Worm (Caenorhabditis elegans) whole organism, young adult: ENCODE results near the gene ent-3.

Source experiments
- B0019.2 ChIP-seq: fragments of 200-800 bp; sonication (Bioruptor generic); conservative IDR thresholded peaks from 2 replicates; pipeline ENCODE4 v1.3.6; 2022; ENCODE audit warnings: missing genetic modification reagents, missing genetic modification characterization, missing compliant biosample characterization
- B0336.3 ChIP-seq: fragments of 200-800 bp; sonication (Bioruptor generic); IDR thresholded peaks from 2 replicates; pipeline ENCODE4 v1.3.6; 2022; ENCODE audit warnings: missing genetic modification characterization, missing compliant biosample characterization
- D2030.7 ChIP-seq: fragments of 200-800 bp; sonication (Bioruptor generic); IDR thresholded peaks from 2 replicates; pipeline ENCODE4 v1.3.6; 2022; ENCODE audit warnings: missing genetic modification reagents, missing genetic modification characterization, missing compliant biosample characterization
- F37B4.10 ChIP-seq: fragments of 200-800 bp; sonication (Bioruptor generic); IDR thresholded peaks from 2 replicates; pipeline ENCODE4 v1.3.6; 2022; ENCODE audit warnings: missing genetic modification characterization, missing compliant biosample characterization
- F39B2.1 ChIP-seq: fragments of 200-800 bp; sonication (Bioruptor generic); IDR thresholded peaks from 2 replicates; pipeline ENCODE4 v1.3.6; 2022; ENCODE audit warnings: missing genetic modification reagents, missing genetic modification characterization, missing compliant biosample characterization
- F49E8.2 ChIP-seq: sonication (generic microtip); optimal IDR thresholded peaks from 3 replicates; lab custom pipeline; 2017; ENCODE audit warnings: missing genetic modification characterization, mild to moderate bottlenecking, missing compliant biosample characterization, antibody characterized with exemption, moderate library complexity; ENCODE audit not compliant: insufficient read depth
- F52B5.7 ChIP-seq: sonication (generic microtip); optimal IDR thresholded peaks from 2 replicates; lab custom pipeline; 2016; ENCODE audit warnings: mild to moderate bottlenecking, missing genetic modification characterization, missing compliant biosample characterization
- F57C9.4 ChIP-seq: sonication (generic microtip); optimal IDR thresholded peaks from 2 replicates; lab custom pipeline; 2017; ENCODE audit warnings: mild to moderate bottlenecking, missing genetic modification characterization, missing compliant biosample characterization
- Y53F4B.3 ChIP-seq: fragments of 200-800 bp; sonication (Bioruptor generic); IDR thresholded peaks from 2 replicates; pipeline ENCODE4 v1.3.6; 2022; ENCODE audit warnings: missing genetic modification reagents, missing genetic modification characterization, missing compliant biosample characterization
- Y67H2A.10 ChIP-seq: fragments of 200-800 bp; sonication (Bioruptor generic); conservative IDR thresholded peaks from 2 replicates; pipeline ENCODE4 v1.3.6; 2022; ENCODE audit warnings: missing genetic modification reagents, missing genetic modification characterization, missing compliant biosample characterization
- Y95B8A.8 ChIP-seq: fragments of 200-800 bp; sonication (Bioruptor generic); IDR thresholded peaks from 2 replicates; pipeline ENCODE4 v1.3.6; 2022; ENCODE audit warnings: missing genetic modification reagents, missing genetic modification characterization, missing compliant biosample characterization
- aptf-2 ChIP-seq: fragments of 200-800 bp; sonication (Bioruptor generic); conservative IDR thresholded peaks from 2 replicates; pipeline ENCODE4 v1.3.6; 2022; ENCODE audit warnings: missing genetic modification reagents, missing genetic modification characterization, missing compliant biosample characterization
- aptf-3 ChIP-seq: fragments of 200-800 bp; sonication (Bioruptor generic); IDR thresholded peaks from 2 replicates; pipeline ENCODE4 v1.3.6; 2022; ENCODE audit warnings: missing genetic modification characterization, missing compliant biosample characterization
- attf-5 ChIP-seq: fragments of 200-800 bp; sonication (Bioruptor generic); optimal IDR thresholded peaks from 2 replicates; lab custom pipeline; 2018; ENCODE audit warnings: mild to moderate bottlenecking, missing genetic modification characterization, missing compliant biosample characterization
- attf-6 ChIP-seq: fragments of 200-800 bp; sonication (Bioruptor generic); IDR thresholded peaks from 2 replicates; pipeline ENCODE4 v1.3.6; 2022; ENCODE audit warnings: missing genetic modification reagents, missing genetic modification characterization, missing compliant biosample characterization
- bed-1 ChIP-seq: fragments of 200-800 bp; sonication (Bioruptor generic); IDR thresholded peaks from 2 replicates; pipeline ENCODE4 v1.3.6; 2022; ENCODE audit warnings: missing genetic modification reagents, missing genetic modification characterization, missing compliant biosample characterization
- ccch-3 ChIP-seq: fragments of 200-800 bp; sonication (Bioruptor generic); optimal IDR thresholded peaks from 2 replicates; lab custom pipeline; 2018; ENCODE audit warnings: mild to moderate bottlenecking, missing genetic modification characterization, missing compliant biosample characterization
- ceh-100 ChIP-seq: fragments of 200-800 bp; sonication (Bioruptor generic); IDR thresholded peaks from 2 replicates; pipeline ENCODE4 v1.3.6; 2022; ENCODE audit warnings: missing genetic modification reagents, missing genetic modification characterization, missing compliant biosample characterization
- ceh-40 ChIP-seq: fragments of 200-800 bp; sonication (Bioruptor generic); IDR thresholded peaks from 2 replicates; pipeline ENCODE4 v1.3.6; 2022; ENCODE audit warnings: missing genetic modification characterization, missing compliant biosample characterization
- dpff-1 ChIP-seq: sonication (generic microtip); optimal IDR thresholded peaks from 2 replicates; lab custom pipeline; 2017; ENCODE audit warnings: mild to moderate bottlenecking, missing genetic modification characterization, missing compliant biosample characterization
- efl-1 ChIP-seq: fragments of 150-350 bp; optimal IDR thresholded peaks from 2 replicates; lab custom pipeline; 2014; ENCODE audit warnings: missing biosample characterization, missing genetic modification reagents, missing genetic modification characterization
- hlh-26 ChIP-seq: fragments of 200-800 bp; sonication (Bioruptor generic); conservative IDR thresholded peaks from 2 replicates; pipeline ENCODE4 v1.3.6; 2022; ENCODE audit warnings: missing genetic modification reagents, missing genetic modification characterization, missing compliant biosample characterization
- hmg-20 ChIP-seq: fragments of 200-800 bp; sonication (Bioruptor generic); IDR thresholded peaks from 2 replicates; pipeline ENCODE4 v1.3.6; 2022; ENCODE audit warnings: missing genetic modification reagents, missing genetic modification characterization, missing compliant biosample characterization
- let-526 ChIP-seq: fragments of 200-800 bp; sonication (Bioruptor generic); IDR thresholded peaks from 2 replicates; pipeline ENCODE4 v1.3.6; 2022; ENCODE audit warnings: missing genetic modification reagents, missing genetic modification characterization, missing compliant biosample characterization
- let-607 ChIP-seq, 2 experiments: fragments of 200-800 bp in 1 of 2; sonication (Bioruptor generic) in 1 of 2; sonication (generic microtip) in 1 of 2; optimal IDR thresholded peaks; 2 replicates each; lab custom pipeline; 2016 to 2018; ENCODE audit warnings: mild to moderate bottlenecking in 2 of 2, missing compliant biosample characterization in 2 of 2, missing genetic modification characterization in 2 of 2, moderate library complexity in 2 of 2, missing genotype in 1 of 2
- lir-1 ChIP-seq: fragments of 200-800 bp; sonication (Bioruptor generic); conservative IDR thresholded peaks from 2 replicates; pipeline ENCODE4 v1.3.6; 2022; ENCODE audit warnings: missing genetic modification reagents, missing genetic modification characterization, missing compliant biosample characterization
- madf-10 ChIP-seq: sonication (generic microtip); optimal IDR thresholded peaks from 2 replicates; lab custom pipeline; 2016; ENCODE audit warnings: mild to moderate bottlenecking, missing genetic modification characterization, missing compliant biosample characterization
- madf-8 ChIP-seq: fragments of 200-800 bp; sonication (Bioruptor generic); conservative IDR thresholded peaks from 2 replicates; pipeline ENCODE4 v1.3.6; 2022; ENCODE audit warnings: missing genetic modification reagents, missing genetic modification characterization, missing compliant biosample characterization
- mcd-1 ChIP-seq: fragments of 200-800 bp; sonication (Bioruptor generic); IDR thresholded peaks from 2 replicates; pipeline ENCODE4 v1.3.6; 2022; ENCODE audit warnings: missing genetic modification reagents, missing genetic modification characterization, missing compliant biosample characterization
- mes-4 ChIP-seq: sonication (generic microtip); optimal IDR thresholded peaks from 2 replicates; lab custom pipeline; 2016; ENCODE audit warnings: missing genotype, missing genetic modification characterization, missing compliant biosample characterization
- mxl-1 ChIP-seq: sonication (generic microtip); optimal IDR thresholded peaks from 2 replicates; lab custom pipeline; 2016; ENCODE audit warnings: missing genetic modification characterization, missing compliant biosample characterization
- nhr-90 ChIP-seq: sonication (generic microtip); optimal IDR thresholded peaks from 2 replicates; lab custom pipeline; 2016; ENCODE audit warnings: missing genotype, mild to moderate bottlenecking, missing genetic modification characterization, missing compliant biosample characterization
- repo-1 ChIP-seq: sonication (generic microtip); optimal IDR thresholded peaks from 2 replicates; lab custom pipeline; 2017; ENCODE audit warnings: mild to moderate bottlenecking, missing genetic modification characterization, missing compliant biosample characterization
- snpc-1.3 ChIP-seq: sonication (generic microtip); optimal IDR thresholded peaks from 2 replicates; lab custom pipeline; 2017; ENCODE audit warnings: missing genetic modification characterization, mild to moderate bottlenecking, missing compliant biosample characterization, antibody characterized with exemption, moderate library complexity, missing genotype, missing genetic modification reagents; ENCODE audit not compliant: insufficient read depth
- snpc-4 ChIP-seq, 5 experiments: fragments of 150-350 bp in 1 of 5; sonication (generic microtip) in 4 of 5; optimal IDR thresholded peaks; 2 replicates each; lab custom pipeline; 2014 to 2018; ENCODE audit warnings: missing genetic modification characterization in 5 of 5, missing biosample characterization in 3 of 5, antibody characterized with exemption in 2 of 5, mild to moderate bottlenecking in 2 of 5, missing compliant biosample characterization in 2 of 5, missing genotype in 2 of 5, moderate library complexity in 2 of 5, missing genetic modification reagents in 1 of 5
- zim-3 ChIP-seq: sonication (generic microtip); optimal IDR thresholded peaks from 2 replicates; lab custom pipeline; 2017; ENCODE audit warnings: mild to moderate bottlenecking, missing genetic modification characterization, moderate library complexity, missing compliant biosample characterization

ent-3 gene

DNA sequence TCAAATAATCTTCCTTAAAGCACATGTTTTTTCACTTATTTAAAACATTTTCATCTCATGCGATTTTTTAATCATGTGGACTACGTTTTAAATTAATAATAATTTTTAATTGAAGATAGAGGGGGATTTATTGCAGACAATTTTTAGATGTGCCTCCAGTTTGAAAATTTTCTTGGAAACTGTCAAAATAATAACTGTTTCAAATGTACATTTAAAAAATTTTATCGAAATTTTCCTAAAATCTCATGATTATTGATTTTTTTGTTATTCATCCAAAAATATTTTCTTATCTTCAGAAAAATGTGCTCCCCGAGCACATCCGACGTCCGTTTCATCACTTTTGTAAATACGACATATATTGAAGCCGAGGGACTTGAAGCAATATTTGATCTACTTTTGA lies 21.0 kb upstream of the ent-3 start, which contains the start of gene sre-8:
Gene sre-8 (plus strand): TSS at position 301 of the 400 bp plus-strand sequence.
- TF ChIP-seq zim-3 (tag; lab: Kevin White, UChicago) (no peak), mxl-1 (tag; lab: Kevin White, UChicago) (no peak), hmg-20 (no peak)

- no peak for TF ChIP-seq ceh-100 (GFP tag; lab: Robert Waterston, UW)
- TF ChIP-seq nhr-90 (tag; lab: Kevin White, UChicago): no peak
Observed at ce11 chrV:14254221-14254620, 18.4 kb upstream of the ent-3 start, which contains the start of gene K02E11.7. Gene K02E11.7 (minus strand): TSS chrV:14254321.

DNA sequence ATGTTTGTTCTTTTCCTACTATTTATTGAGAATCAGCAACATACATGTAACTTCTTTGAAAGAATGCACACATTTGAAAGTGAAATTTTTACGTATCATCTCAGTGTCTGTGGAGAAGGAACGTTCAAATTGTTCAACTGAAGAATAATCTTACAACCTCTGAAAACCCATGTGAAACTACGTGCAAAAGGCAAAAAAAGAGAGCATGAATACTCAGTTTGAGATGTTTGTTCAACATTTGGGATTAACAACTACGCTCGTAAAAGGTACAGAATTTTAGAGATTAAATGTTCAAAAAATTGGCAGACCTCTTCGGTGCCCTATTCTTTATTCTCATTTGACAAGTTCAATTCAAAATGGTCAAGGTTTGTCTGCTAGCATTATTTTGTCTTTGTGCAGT lies 16.2 kb upstream of the ent-3 start, which contains the start of gene K02E11.5:
Gene K02E11.5 (plus strand): TSS at position 301 of the 400 bp plus-strand sequence.
- TF ChIP-seq F39B2.1 (no peak), madf-10 (tag; lab: Kevin White, UChicago) (no peak), snpc-1.3 (tag; lab: Kevin White, UChicago) (no peak), let-526 (GFP tag; lab: Robert Waterston, UW) (no peak), ccch-3 (no peak), madf-8 (no peak), zim-3 (tag; lab: Kevin White, UChicago) (no peak), snpc-4 (GFP tag; optimal IDR thresholded peaks at IDR 0.05; lab: Kevin White, UChicago) (no peak), snpc-4 (tag; optimal IDR thresholded peaks at IDR 0.05; lab: Kevin White, UChicago) (no peak), aptf-3 (GFP tag; lab: Robert Waterston, UW) (no peak), F57C9.4 (tag; lab: Kevin White, UChicago) (no peak), Y53F4B.3 (no peak), Y95B8A.8 (GFP tag; lab: Robert Waterston, UW) (no peak), repo-1 (tag; lab: Kevin White, UChicago) (no peak), bed-1 (GFP tag; lab: Robert Waterston, UW) (no peak), attf-6 (no peak), D2030.7 (GFP tag; lab: Robert Waterston, UW) (no peak), mes-4 (no peak), B0336.3 (GFP tag; lab: Robert Waterston, UW) (no peak)
- TF ChIP-seq, all 124 proteins: peak for 0

DNA sequence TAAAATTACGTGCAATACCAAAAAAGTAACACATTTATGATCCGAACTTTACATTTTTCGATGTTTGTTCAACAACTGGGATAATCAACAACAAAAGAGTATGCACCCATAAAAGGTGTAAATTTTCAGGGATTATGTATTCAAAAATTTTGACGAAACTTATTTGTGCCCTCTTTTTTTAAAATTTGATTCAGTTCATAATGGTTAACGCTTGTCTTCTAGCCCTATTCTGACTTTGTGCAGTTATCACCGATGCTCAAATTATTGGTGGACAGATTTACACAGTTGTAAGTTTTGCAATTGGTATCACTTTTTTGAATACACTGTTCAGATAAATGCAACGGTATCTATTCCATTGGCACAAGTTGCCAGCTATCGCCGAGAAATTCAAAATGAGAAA lies 12.8 kb upstream of the ent-3 start, which contains the start of gene K02E11.6:
Gene K02E11.6 (plus strand): TSS at position 149 of the 400 bp plus-strand sequence.
- TF ChIP-seq let-607 (tag; optimal IDR thresholded peaks at IDR 0.05; lab: Kevin White, UChicago): no peak
- TF ChIP-seq F37B4.10 (GFP tag; lab: Robert Waterston, UW): no peak
- no peak for TF ChIP-seq attf-5
- no peak for TF ChIP-seq Y95B8A.8 (GFP tag; lab: Robert Waterston, UW)
- TF ChIP-seq bed-1 (GFP tag; lab: Robert Waterston, UW): no peak
- no peak for TF ChIP-seq dpff-1 (tag; lab: Kevin White, UChicago)
- TF ChIP-seq efl-1 (GFP tag; lab: Kevin White, UChicago): no peak
- TF ChIP-seq mcd-1: no peak
- no peak for TF ChIP-seq ceh-40
- TF ChIP-seq Y67H2A.10 (GFP tag; lab: Robert Waterston, UW): no peak
- TF ChIP-seq hlh-26 (GFP tag; lab: Robert Waterston, UW): no peak
- no peak for TF ChIP-seq F52B5.7
- no peak for TF ChIP-seq aptf-2 (GFP tag; lab: Robert Waterston, UW)
- no peak for TF ChIP-seq F49E8.2 (tag; lab: Kevin White, UChicago)
- TF ChIP-seq lir-1 (GFP tag; lab: Robert Waterston, UW): no peak
- no peak for TF ChIP-seq B0019.2 (GFP tag; lab: Robert Waterston, UW)
- TF ChIP-seq F57C9.4 (tag; lab: Kevin White, UChicago): no peak
